Worm (Caenorhabditis elegans) whole organism, L1 larva: ENCODE measurements around the gene smc-5.

Source experiments
- C16A3.4 ChIP-seq: fragments of 150-350 bp; optimal IDR thresholded peaks from 2 replicates; lab custom pipeline; 2014; ENCODE audit warnings: missing biosample characterization, missing genetic modification characterization
- C34B4.2 ChIP-seq: sonication (generic microtip); optimal IDR thresholded peaks from 2 replicates; lab custom pipeline; 2017; ENCODE audit warnings: mild to moderate bottlenecking, missing genetic modification characterization, missing compliant biosample characterization
- aly-2 ChIP-seq: fragments of 150-350 bp; optimal IDR thresholded peaks from 2 replicates; lab custom pipeline; 2014; ENCODE audit warnings: missing biosample characterization, missing genetic modification characterization
- ceh-63 ChIP-seq: fragments of 200-800 bp; sonication (Bioruptor generic); optimal IDR thresholded peaks from 2 replicates; lab custom pipeline; 2018; ENCODE audit warnings: mild to moderate bottlenecking, missing genetic modification characterization, missing compliant biosample characterization
- ceh-8 ChIP-seq: fragments of 200-800 bp; sonication (Bioruptor generic); optimal IDR thresholded peaks from 2 replicates; lab custom pipeline; 2018; ENCODE audit warnings: mild to moderate bottlenecking, missing genetic modification characterization, moderate library complexity, missing compliant biosample characterization
- ceh-88 ChIP-seq: fragments of 200-800 bp; sonication (Bioruptor generic); IDR thresholded peaks from 2 replicates; pipeline ENCODE4 v1.3.6; 2022; ENCODE audit warnings: missing genetic modification characterization, missing compliant biosample characterization
- ces-1 ChIP-seq: fragments of 150-350 bp; optimal IDR thresholded peaks from 2 replicates; lab custom pipeline; 2014; ENCODE audit warnings: missing biosample characterization, missing genetic modification reagents, missing genetic modification characterization
- efl-1 ChIP-seq, 4 experiments: fragments of 150-350 bp; optimal IDR thresholded peaks in 3 of 4; peaks in 1 of 4; 1 replicate in 1 of 4; 2 replicates in 3 of 4; lab custom pipeline; 2014; ENCODE audit warnings: missing biosample characterization in 2 of 4, missing genetic modification characterization in 2 of 4, missing genetic modification reagents in 2 of 4
- egl-13 ChIP-seq: sonication (generic microtip); optimal IDR thresholded peaks from 2 replicates; lab custom pipeline; 2016; ENCODE audit warnings: missing genotype, missing genetic modification reagents, missing genetic modification characterization, missing compliant biosample characterization
- elt-2 ChIP-seq: sonication (generic microtip); optimal IDR thresholded peaks from 2 replicates; lab custom pipeline; 2016; ENCODE audit warnings: missing genetic modification characterization, mild to moderate bottlenecking, inconsistent platforms, missing compliant biosample characterization, missing genetic modification reagents
- ets-5 ChIP-seq: fragments of 200-800 bp; sonication (Bioruptor generic); IDR thresholded peaks from 2 replicates; pipeline ENCODE4 v1.3.6; 2022; ENCODE audit warnings: missing genetic modification characterization, missing compliant biosample characterization
- fkh-4 ChIP-seq: sonication (generic microtip); optimal IDR thresholded peaks from 2 replicates; lab custom pipeline; 2016; ENCODE audit warnings: missing compliant biosample characterization, missing genetic modification characterization, borderline replicate concordance
- irx-1 ChIP-seq: sonication (generic microtip); optimal IDR thresholded peaks from 2 replicates; lab custom pipeline; 2016; ENCODE audit warnings: missing genetic modification characterization, missing compliant biosample characterization
- isw-1 ChIP-seq: fragments of 200-800 bp; sonication (Bioruptor generic); IDR thresholded peaks from 2 replicates; pipeline ENCODE4 v1.3.6; 2022; ENCODE audit warnings: missing genetic modification characterization, missing compliant biosample characterization
- lin-13 ChIP-seq: fragments of 150-350 bp; optimal IDR thresholded peaks from 2 replicates; lab custom pipeline; 2014; ENCODE audit warnings: missing biosample characterization, missing genetic modification reagents, missing genetic modification characterization
- lin-15B ChIP-seq: fragments of 150-350 bp; sonication (generic microtip); optimal IDR thresholded peaks from 3 replicates; lab custom pipeline; 2014; ENCODE audit warnings: missing biosample characterization, missing genetic modification characterization
- lin-35 ChIP-seq, 2 experiments: fragments of 150-350 bp; optimal IDR thresholded peaks; 2 replicates each; lab custom pipeline; 2014; ENCODE audit warnings: missing biosample characterization in 2 of 2, missing genetic modification characterization in 2 of 2, missing genetic modification reagents in 2 of 2
- mab-9 ChIP-seq: fragments of 200-800 bp; sonication (Bioruptor generic); IDR thresholded peaks from 2 replicates; pipeline ENCODE4 v1.3.6; 2022; ENCODE audit warnings: missing genetic modification reagents, missing genetic modification characterization, missing compliant biosample characterization
- nhr-11 ChIP-seq: fragments of 150-350 bp; optimal IDR thresholded peaks from 2 replicates; lab custom pipeline; 2014; ENCODE audit warnings: missing biosample characterization, missing genetic modification characterization
- nhr-237 ChIP-seq: fragments of 150-350 bp; optimal IDR thresholded peaks from 2 replicates; lab custom pipeline; 2014; ENCODE audit warnings: missing biosample characterization, missing genetic modification characterization
- nhr-76 ChIP-seq: sonication (generic microtip); optimal IDR thresholded peaks from 2 replicates; lab custom pipeline; 2017; ENCODE audit warnings: missing biosample characterization, missing genetic modification characterization
- nhr-90 ChIP-seq: sonication (generic microtip); optimal IDR thresholded peaks from 2 replicates; lab custom pipeline; 2016; ENCODE audit warnings: mild to moderate bottlenecking, missing genetic modification characterization, missing compliant biosample characterization; ENCODE audit not compliant: poor library complexity
- pag-3 ChIP-seq: sonication (generic microtip); optimal IDR thresholded peaks from 2 replicates; lab custom pipeline; 2017; ENCODE audit warnings: missing genetic modification characterization, mild to moderate bottlenecking, missing compliant biosample characterization, antibody characterized with exemption, borderline replicate concordance; ENCODE audit not compliant: insufficient read depth
- pax-3 ChIP-seq: fragments of 200-800 bp; sonication (Bioruptor generic); optimal IDR thresholded peaks from 2 replicates; lab custom pipeline; 2018; ENCODE audit warnings: mild to moderate bottlenecking, missing genetic modification characterization, moderate library complexity, missing compliant biosample characterization
- pqm-1 ChIP-seq: sonication (generic microtip); optimal IDR thresholded peaks from 3 replicates; lab custom pipeline; 2017; ENCODE audit warnings: missing biosample characterization, missing genetic modification characterization
- rnt-1 ChIP-seq: sonication (generic microtip); optimal IDR thresholded peaks from 2 replicates; lab custom pipeline; 2016; ENCODE audit warnings: mild to moderate bottlenecking, missing genetic modification characterization, moderate library complexity, missing compliant biosample characterization
- snpc-4 ChIP-seq: fragments of 150-350 bp; optimal IDR thresholded peaks from 2 replicates; lab custom pipeline; 2014; ENCODE audit warnings: missing biosample characterization, missing genetic modification characterization
- snu-23 ChIP-seq: sonication (generic microtip); optimal IDR thresholded peaks from 2 replicates; lab custom pipeline; 2016; ENCODE audit warnings: missing genetic modification characterization, missing compliant biosample characterization
- swsn-7 ChIP-seq: sonication (generic microtip); optimal IDR thresholded peaks from 2 replicates; lab custom pipeline; 2016; ENCODE audit warnings: missing genetic modification characterization, missing compliant biosample characterization
- tbx-2 ChIP-seq: sonication (generic microtip); optimal IDR thresholded peaks from 2 replicates; lab custom pipeline; 2016; ENCODE audit warnings: missing genetic modification characterization, missing compliant biosample characterization
- tlp-1 ChIP-seq: fragments of 150-350 bp; optimal IDR thresholded peaks from 2 replicates; lab custom pipeline; 2014; ENCODE audit warnings: missing biosample characterization, missing genetic modification characterization
- unc-30 ChIP-seq: sonication (generic microtip); optimal IDR thresholded peaks from 2 replicates; lab custom pipeline; 2017; ENCODE audit warnings: missing biosample characterization, missing genetic modification characterization
- zag-1 ChIP-seq: fragments of 150-350 bp; optimal IDR thresholded peaks from 2 replicates; lab custom pipeline; 2014; ENCODE audit warnings: missing biosample characterization, missing genetic modification characterization
- ztf-11 ChIP-seq, 2 experiments: sonication (generic microtip); optimal IDR thresholded peaks; 2 replicates each; lab custom pipeline; 2016 to 2017; ENCODE audit warnings: missing genetic modification characterization in 2 of 2, missing biosample characterization in 1 of 2, missing compliant biosample characterization in 1 of 2

The smc-5 gene

DNA sequence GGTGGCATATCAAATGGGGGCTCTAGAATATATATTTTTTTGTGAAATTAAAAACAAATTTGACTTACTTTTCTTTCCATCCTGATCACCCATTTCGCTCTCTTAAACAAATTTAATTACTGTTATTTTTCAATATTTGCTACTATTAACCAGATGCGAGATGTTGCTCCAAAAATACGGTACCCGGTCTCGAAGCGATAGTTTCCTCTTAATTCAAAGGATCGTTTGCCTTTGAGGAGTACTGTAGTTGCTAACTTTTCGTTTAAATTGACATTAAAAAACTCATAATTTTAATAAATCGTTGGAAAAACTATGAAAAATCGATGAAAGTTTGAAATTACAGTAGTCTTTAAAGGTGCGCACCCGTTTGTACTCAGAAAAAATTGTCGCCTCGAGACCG, 21.4 kb downstream of the smc-5 start, which contains the start of gene C04G6.4:
C04G6.4 (minus strand) TSS at position 101 of the 400 bp plus-strand sequence.
- TF ChIP-seq tbx-2 (tag; lab: Kevin White, UChicago) (no peak), ceh-63 (GFP tag; lab: Kevin White, UChicago) (no peak), rnt-1 (tag; lab: Kevin White, UChicago) (no peak), aly-2 (tag; lab: Kevin White, UChicago) (no peak), lin-15B (tag; lab: Kevin White, UChicago) (no peak), pag-3 (tag; lab: Kevin White, UChicago) (no peak), ceh-88 (no peak), lin-13 (no peak), nhr-76 (tag; lab: Kevin White, UChicago) (no peak), egl-13 (tag; lab: Kevin White, UChicago) (no peak), fkh-4 (tag; lab: Kevin White, UChicago) (no peak), nhr-237 (tag; lab: Kevin White, UChicago) (no peak), ztf-11 (tag; optimal IDR thresholded peaks at IDR 0.05; lab: Kevin White, UChicago) (no peak), C34B4.2 (no peak)

DNA sequence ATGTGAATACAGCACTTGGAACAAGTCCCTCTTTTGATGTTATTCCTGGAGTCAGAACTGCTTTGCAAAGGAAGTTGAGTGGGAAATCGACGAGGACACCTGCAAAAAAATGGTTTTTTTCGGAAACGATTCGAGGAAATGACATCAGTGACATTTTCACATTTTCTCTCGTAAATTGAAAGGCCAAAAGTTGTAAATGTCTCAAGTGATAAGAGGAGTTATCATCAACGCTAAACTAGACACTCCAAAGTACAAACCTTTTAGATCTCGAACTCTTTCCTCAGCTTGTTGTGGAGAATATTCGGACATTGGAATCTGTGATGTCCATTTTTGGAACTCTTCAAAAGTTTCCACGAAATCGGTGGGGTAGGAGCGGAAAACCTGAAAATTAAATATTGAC, 22.3 kb downstream of the smc-5 start:
- no peak for TF ChIP-seq snu-23 (GFP tag; lab: Kevin White, UChicago)
- no peak for TF ChIP-seq nhr-90 (tag; lab: Kevin White, UChicago)
- no peak for TF ChIP-seq pqm-1 (tag; lab: Kevin White, UChicago)
- TF ChIP-seq elt-2 (tag; lab: Kevin White, UChicago): peak; percentile 52
- TF ChIP-seq mab-9 (GFP tag; lab: Robert Waterston, UW): no peak
- TF ChIP-seq C16A3.4 (tag; lab: Kevin White, UChicago): no peak
- TF ChIP-seq efl-1 (optimal IDR thresholded peaks at IDR 0.05; lab: Kevin White, UChicago): no peak
- TF ChIP-seq efl-1 (GFP tag; optimal IDR thresholded peaks at IDR 0.05 in 1 of 2; lab: Kevin White, UChicago): peak in 1 of 2 experiments; percentile 24
- no peak for TF ChIP-seq pax-3 (tag; lab: Kevin White, UChicago)
- no peak for TF ChIP-seq nhr-11
- no peak for TF ChIP-seq irx-1 (tag; lab: Kevin White, UChicago)
- no peak for TF ChIP-seq swsn-7
- no peak for TF ChIP-seq unc-30 (tag; lab: Kevin White, UChicago)
- no peak for TF ChIP-seq isw-1 (GFP tag; lab: Robert Waterston, UW)
- no peak for TF ChIP-seq snpc-4
- TF ChIP-seq lin-15B (tag; lab: Kevin White, UChicago): no peak
- TF ChIP-seq, all 84 proteins: peak for 2

DNA sequence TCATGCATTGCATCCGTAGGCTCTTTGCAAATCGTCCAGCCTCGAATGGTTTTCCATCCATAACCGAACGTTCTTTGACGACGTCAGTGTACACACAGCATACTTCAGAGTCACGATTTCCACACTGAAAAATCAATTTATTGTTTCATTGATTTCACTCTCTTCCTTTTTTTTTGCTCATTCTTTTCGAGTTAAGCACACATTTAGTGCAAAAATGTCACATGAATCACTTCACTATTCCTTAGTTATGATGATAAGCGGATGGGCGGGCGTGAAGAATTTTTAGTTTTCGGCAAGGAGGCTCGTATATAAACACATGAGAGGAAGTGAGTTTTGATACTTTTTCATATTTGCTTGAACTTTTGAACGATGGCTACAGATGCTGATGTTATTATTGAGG, 23.5 kb downstream of the smc-5 start, which contains the start of gene txt-9:
txt-9 (plus strand) TSS at position 336 of the 400 bp plus-strand sequence.
- no peak for TF ChIP-seq mab-9 (GFP tag; lab: Robert Waterston, UW)
- peak in 1 of 2 experiments; percentile 13 for TF ChIP-seq lin-35 (GFP tag; optimal IDR thresholded peaks at IDR 0.05; lab: Kevin White, UChicago)
- TF ChIP-seq elt-2 (tag; lab: Kevin White, UChicago): peak; percentile 62

DNA sequence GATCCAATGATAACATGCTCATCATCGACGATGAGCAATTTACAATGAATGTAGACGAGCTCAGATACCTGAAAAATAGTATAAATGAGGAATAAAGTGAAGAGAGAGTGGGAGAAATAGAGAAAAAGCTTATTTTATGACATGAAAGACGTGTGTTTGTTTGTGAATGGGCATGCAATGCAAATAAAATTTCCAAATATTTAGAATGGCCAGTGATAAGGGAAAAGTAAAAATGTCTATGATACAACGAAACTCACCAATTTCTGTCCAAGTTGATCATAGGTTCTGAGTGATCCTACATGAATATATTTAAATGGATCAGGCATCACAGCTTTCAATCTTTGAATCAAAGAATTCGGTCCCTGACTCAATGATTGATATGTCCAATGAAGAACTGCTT, 24.2 kb downstream of the smc-5 start:
- TF ChIP-seq zag-1 (no peak), elt-2 (tag; lab: Kevin White, UChicago) (peak; percentile 91)

DNA sequence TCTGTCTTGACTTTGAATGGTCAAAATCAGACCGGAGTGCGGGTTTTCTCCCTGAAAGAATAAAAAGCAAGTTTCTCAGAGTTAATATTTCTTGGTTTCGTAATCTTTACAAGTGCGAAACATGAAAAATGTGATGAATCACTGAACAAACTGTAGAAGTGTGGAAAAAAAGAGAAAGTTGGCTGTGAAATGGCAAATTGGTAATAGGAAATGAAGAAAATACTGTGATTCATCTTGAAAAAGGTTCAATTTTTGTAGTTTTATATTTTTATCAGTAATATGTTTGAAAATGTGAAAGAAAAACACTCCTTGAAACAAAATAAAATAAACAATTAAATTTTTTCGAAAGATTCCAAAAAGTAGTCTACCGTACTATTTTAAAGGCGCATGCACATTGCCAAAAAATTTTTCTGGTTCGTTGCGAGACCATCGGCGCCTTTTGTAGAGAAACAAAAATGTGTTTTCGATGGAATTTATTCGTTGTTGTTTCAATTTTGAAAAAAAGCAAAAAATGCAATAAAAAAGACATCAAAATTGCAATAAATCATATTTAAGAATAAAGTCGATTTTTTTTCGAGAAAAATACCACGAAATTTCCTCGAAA, 29.8 kb downstream of the smc-5 start, which contains the start of gene pld-1:
pld-1 (minus strand) TSS at position 51 of the 604 bp plus-strand sequence.
- no peak for TF ChIP-seq ceh-88
- no peak for TF ChIP-seq ets-5 (GFP tag; lab: Robert Waterston, UW)
- no peak for TF ChIP-seq tlp-1 (tag; lab: Kevin White, UChicago)
- no peak for TF ChIP-seq zag-1
- TF ChIP-seq ceh-8 (GFP tag; lab: Kevin White, UChicago): no peak
- TF ChIP-seq ces-1 (GFP tag; lab: Kevin White, UChicago): no peak
